Worm (Caenorhabditis elegans): ENCODE measurements around the gene gcy-21.

- TF ChIP-seq pes-1 (GFP tag; IDR thresholded peaks at IDR 0.05) = no peak
- no peak for TF ChIP-seq aly-1 (tag; optimal IDR thresholded peaks at IDR 0.05)
- no peak for TF ChIP-seq sea-1 (GFP tag; conservative IDR thresholded peaks at IDR 0.05)
- no peak for TF ChIP-seq tra-4 (tag; optimal IDR thresholded peaks at IDR 0.05)
- TF ChIP-seq hmg-4 (GFP tag; optimal IDR thresholded peaks at IDR 0.05) = no peak
- no peak for TF ChIP-seq ama-1 (optimal IDR thresholded peaks at IDR 0.05)
- TF ChIP-seq flt-1 (GFP tag; IDR thresholded peaks at IDR 0.05) = no peak
Measured at ce11 chrII:2610202-2610912, 49.1 kb upstream of the gcy-21 start, which contains the start of gene sri-38.
